Fruit fly (Drosophila melanogaster): ENCODE data around the gene Aos1.

Aos1 gene

DNA sequence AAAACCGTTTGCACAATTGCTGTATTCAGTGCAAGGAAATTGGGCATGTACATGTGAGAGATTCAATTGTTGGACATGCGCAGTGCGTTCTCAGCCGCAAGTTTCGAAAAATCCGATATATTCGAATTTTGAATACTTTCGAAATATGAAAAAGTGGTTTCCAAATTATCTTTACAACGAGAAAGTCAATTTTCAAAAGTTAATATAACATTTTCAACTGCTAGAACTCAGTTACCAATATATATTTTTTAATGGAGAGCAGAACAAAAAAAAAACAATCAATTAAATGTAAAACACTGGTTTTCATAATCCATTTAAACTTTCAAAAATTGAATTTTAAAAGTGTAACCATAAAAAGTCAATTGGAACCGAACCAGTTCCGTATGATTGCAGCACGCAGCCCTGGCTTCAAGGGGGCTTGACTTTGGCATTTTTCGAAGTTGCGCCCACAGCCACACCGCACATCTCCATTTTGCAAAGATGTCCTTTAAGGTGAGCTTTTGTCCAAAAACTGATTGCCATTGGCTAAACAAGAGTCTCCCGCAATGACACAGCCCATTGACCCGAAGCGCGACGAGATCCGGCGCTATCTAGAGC lies 11.1 kb downstream of the Aos1 start, which contains the start of the genes Scgbeta and CG17202 (continued):
- no peak for TF ChIP-seq CG10565 (GFP tag; optimal IDR thresholded peaks at IDR 0.05)
- TF ChIP-seq Lhr (GFP tag; optimal IDR thresholded peaks at IDR 0.05), result peak; percentile 76
- no peak for TF ChIP-seq kah (GFP tag; optimal IDR thresholded peaks at IDR 0.05)
- TF ChIP-seq Opbp (GFP tag; IDR thresholded peaks at IDR 0.05; ENCODE audit: partially characterized antibody), result 0 out of 3 replicates have a peak, but pooled peaks have one; percentile 22
- TF ChIP-seq Myb (GFP tag; optimal IDR thresholded peaks at IDR 0.05), result peak; percentile 85
- no peak for TF ChIP-seq Atf3 (GFP tag; optimal IDR thresholded peaks at IDR 0.05)
- TF ChIP-seq ash1 (GFP tag; optimal IDR thresholded peaks at IDR 0.05), result no peak
- no peak for TF ChIP-seq CG10543 (GFP tag; optimal IDR thresholded peaks at IDR 0.05)
- peak; percentile 84 for TF ChIP-seq CG4617 (GFP tag; optimal IDR thresholded peaks at IDR 0.05; ENCODE audit: borderline replicate concordance)
- no peak for TF ChIP-seq luna (GFP tag; optimal IDR thresholded peaks at IDR 0.05)
- TF ChIP-seq CG15269 (tag; optimal IDR thresholded peaks at IDR 0.05), result no peak
- peak; percentile 43 for TF ChIP-seq Sry-δ (GFP tag; optimal IDR thresholded peaks at IDR 0.05)
- TF ChIP-seq dimm (GFP tag; IDR thresholded peaks at IDR 0.05), result no peak
- peak; percentile 32 for TF ChIP-seq Dek (tag; optimal IDR thresholded peaks at IDR 0.05)
- no peak for TF ChIP-seq sd (tag; optimal IDR thresholded peaks at IDR 0.05)
- TF ChIP-seq D19A (tag; optimal IDR thresholded peaks at IDR 0.05), result no peak
- TF ChIP-seq nmo (GFP tag; optimal IDR thresholded peaks at IDR 0.05), result peak; percentile 39
- TF ChIP-seq vfl (GFP tag; optimal IDR thresholded peaks at IDR 0.05), result no peak
- no peak for TF ChIP-seq gsb (GFP tag; IDR thresholded peaks at IDR 0.05)
- no peak for TF ChIP-seq tap (tag; optimal IDR thresholded peaks at IDR 0.05)
- TF ChIP-seq Fer2 (tag; optimal IDR thresholded peaks at IDR 0.05), result no peak
- TF ChIP-seq CG8924 (tag; optimal IDR thresholded peaks at IDR 0.05), result no peak
- TF ChIP-seq HLHmδ (GFP tag; optimal IDR thresholded peaks at IDR 0.05), result no peak
- no peak for TF ChIP-seq pum (GFP tag; optimal IDR thresholded peaks at IDR 0.05)
- TF ChIP-seq pzg (GFP tag; optimal IDR thresholded peaks at IDR 0.05), result peak; percentile 78
- TF ChIP-seq CG14050 (GFP tag; IDR thresholded peaks at IDR 0.05), result no peak
- peak; percentile 25 for TF ChIP-seq CG8944 (GFP tag; optimal IDR thresholded peaks at IDR 0.05)
- TF ChIP-seq bigmax (GFP tag; optimal IDR thresholded peaks at IDR 0.05), result no peak
- no peak for TF ChIP-seq Nf-YB (GFP tag; optimal IDR thresholded peaks at IDR 0.05)
- no peak for TF ChIP-seq CG11247 (GFP tag; IDR thresholded peaks at IDR 0.05)
- TF ChIP-seq Hr78 (GFP tag; optimal IDR thresholded peaks at IDR 0.05), result no peak
- TF ChIP-seq CG4730 (GFP tag; IDR thresholded peaks at IDR 0.05), result no peak
- TF ChIP-seq ro (GFP tag; IDR thresholded peaks at IDR 0.05), result no peak
- no peak for TF ChIP-seq CG8478 (optimal IDR thresholded peaks at IDR 0.05)
- TF ChIP-seq zen2 (GFP tag; IDR thresholded peaks at IDR 0.05; ENCODE audit: partially characterized antibody), result no peak
- no peak for TF ChIP-seq Camta (GFP tag; optimal IDR thresholded peaks at IDR 0.05)
- no peak for TF ChIP-seq CG15479 (GFP tag; optimal IDR thresholded peaks at IDR 0.05)
- no peak for TF ChIP-seq pb (GFP tag; optimal IDR thresholded peaks at IDR 0.05)
- TF ChIP-seq Max (GFP tag; optimal IDR thresholded peaks at IDR 0.05), result peak; percentile 23
- no peak for TF ChIP-seq mirr (GFP tag; optimal IDR thresholded peaks at IDR 0.05)
- TF ChIP-seq Doc3 (GFP tag; IDR thresholded peaks at IDR 0.05; ENCODE audit: partially characterized antibody), result no peak
- TF ChIP-seq CG8089 (GFP tag; optimal IDR thresholded peaks at IDR 0.05), result no peak
- TF ChIP-seq dpn (GFP tag; optimal IDR thresholded peaks at IDR 0.05), result peak in 1 of 2 experiments; percentile 17
- no peak for TF ChIP-seq sens (GFP tag)
- peak; percentile 100 for TF ChIP-seq CG15514 (GFP tag; optimal IDR thresholded peaks at IDR 0.05)
- no peak for TF ChIP-seq Mrtf (GFP tag; IDR thresholded peaks at IDR 0.05)
- no peak for TF ChIP-seq zfh2 (GFP tag; optimal IDR thresholded peaks at IDR 0.05)
- no peak for TF ChIP-seq Adf1 (GFP tag; IDR thresholded peaks at IDR 0.05)
- no peak for TF ChIP-seq CG11504 (tag; optimal IDR thresholded peaks at IDR 0.05)
- TF ChIP-seq cato (GFP tag; optimal IDR thresholded peaks at IDR 0.05; ENCODE audit: borderline replicate concordance), result no peak
